Fruit fly (Drosophila melanogaster): ENCODE results near the gene Ubx.

DNA sequence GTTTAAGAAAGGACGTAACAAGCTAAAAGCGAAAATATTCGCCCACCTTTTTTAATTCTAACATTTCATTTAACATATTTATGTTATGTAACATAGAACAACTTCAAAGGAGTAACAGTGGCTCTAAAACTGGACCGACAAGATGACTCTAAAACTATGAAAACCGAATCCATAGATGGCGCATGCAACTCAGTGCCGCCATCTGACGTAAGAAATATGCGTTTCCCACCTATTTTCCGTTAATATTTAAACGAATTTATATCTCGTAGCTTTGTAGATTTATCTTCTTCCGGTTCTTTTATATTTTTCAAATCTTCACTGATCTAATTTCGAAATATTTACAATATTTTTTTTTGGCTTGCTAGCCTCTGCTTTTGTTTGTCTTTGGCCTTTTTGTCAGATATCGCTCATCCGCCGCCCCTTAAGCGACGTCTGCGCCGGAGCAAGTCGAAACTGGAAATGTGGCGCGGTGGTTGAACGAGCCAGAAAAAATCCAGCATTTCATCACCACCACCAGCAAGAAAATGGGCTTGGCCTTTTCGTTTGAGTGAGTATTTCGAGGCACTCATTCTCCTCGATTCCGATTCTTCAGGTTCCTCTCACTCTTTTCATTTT lies 14.4 kb upstream of the Ubx start:
- TF ChIP-seq CG7101 (tag; optimal IDR thresholded peaks at IDR 0.05) (no peak), ovo (GFP tag; optimal IDR thresholded peaks at IDR 0.05) (no peak), CG7045 (GFP tag; optimal IDR thresholded peaks at IDR 0.05) (no peak), Crg-1 (GFP tag; optimal IDR thresholded peaks at IDR 0.05) (no peak), toe (GFP tag; optimal IDR thresholded peaks at IDR 0.05) (no peak), kay (GFP tag; ENCODE audit: borderline replicate concordance) (no peak), Mnt (GFP tag; optimal IDR thresholded peaks at IDR 0.05) (no peak), CG12768 (GFP tag; optimal IDR thresholded peaks at IDR 0.05) (no peak), CG5204 (GFP tag; optimal IDR thresholded peaks at IDR 0.05) (no peak), cnc (optimal IDR thresholded peaks at IDR 0.05) (no peak), pad (GFP tag; optimal IDR thresholded peaks at IDR 0.05) (no peak)
